Fruit fly (Drosophila melanogaster): ENCODE data around the gene CG3156.

The CG3156 gene

dm6 chrX:522357-523043 lies 34.8 kb downstream of the CG3156 start (continued):
- TF ChIP-seq lmd (GFP tag; IDR thresholded peaks at IDR 0.05): peak; percentile 84

- TF ChIP-seq CG1602 (GFP tag; optimal IDR thresholded peaks at IDR 0.05) (peak; percentile 98), CG4707 (GFP tag; optimal IDR thresholded peaks at IDR 0.05) (peak; percentile 93), CG15601 (tag; optimal IDR thresholded peaks at IDR 0.05) (peak; percentile 98), Hand (GFP tag; optimal IDR thresholded peaks at IDR 0.05) (peak; percentile 99), slbo (GFP tag; IDR thresholded peaks at IDR 0.05) (peak; percentile 99), Kr (GFP tag; optimal IDR thresholded peaks at IDR 0.05) (peak; percentile 89), TFAM (GFP tag; optimal IDR thresholded peaks at IDR 0.05) (peak; percentile 91), CG8478 (optimal IDR thresholded peaks at IDR 0.05) (no peak), CG6654 (GFP tag; optimal IDR thresholded peaks at IDR 0.05) (peak; percentile 91), usp (GFP tag; optimal IDR thresholded peaks at IDR 0.05) (no peak), sens-2 (GFP tag; IDR thresholded peaks at IDR 0.05) (peak; percentile 94), h (optimal IDR thresholded peaks at IDR 0.05) (no peak), bcd (GFP tag; optimal IDR thresholded peaks at IDR 0.05) (peak; percentile 98), MTF-1 (GFP tag; optimal IDR thresholded peaks at IDR 0.05; ENCODE audit: borderline replicate concordance) (peak; percentile 94), CG12744 (GFP tag; optimal IDR thresholded peaks at IDR 0.05) (peak; percentile 95), CG4404 (GFP tag; IDR thresholded peaks at IDR 0.05) (peak; percentile 99), exex (tag; optimal IDR thresholded peaks at IDR 0.05) (peak; percentile 95), CG7556 (GFP tag; optimal IDR thresholded peaks at IDR 0.05) (peak; percentile 99), CG15696 (tag; optimal IDR thresholded peaks at IDR 0.05) (peak; percentile 99), br (optimal IDR thresholded peaks at IDR 0.05) (no peak), CG7839 (tag; optimal IDR thresholded peaks at IDR 0.05) (peak; percentile 99), HLHmδ (GFP tag; optimal IDR thresholded peaks at IDR 0.05) (no peak), en (GFP tag; optimal IDR thresholded peaks at IDR 0.05) (peak; percentile 88), CG10267 (tag; optimal IDR thresholded peaks at IDR 0.05) (peak; percentile 97), CG8388 (GFP tag; optimal IDR thresholded peaks at IDR 0.05) (peak; percentile 98), Aef1 (GFP tag; IDR thresholded peaks at IDR 0.05) (peak; percentile 98), otp (GFP tag; IDR thresholded peaks at IDR 0.05) (peak; percentile 98), Scr (GFP tag; IDR thresholded peaks at IDR 0.05; ENCODE audit: partially characterized antibody) (peak; percentile 10; the same call in 1 of the 2 replicates), CG14710 (tag; optimal IDR thresholded peaks at IDR 0.05) (peak; percentile 98), CG8089 (GFP tag; optimal IDR thresholded peaks at IDR 0.05) (peak; percentile 94), wor (GFP tag; IDR thresholded peaks at IDR 0.05) (peak; percentile 97), lov (optimal IDR thresholded peaks at IDR 0.05) (no peak), lov (GFP tag; IDR thresholded peaks at IDR 0.05) (peak; percentile 95), CG7357 (GFP tag; IDR thresholded peaks at IDR 0.05) (peak; percentile 94), CG10543 (GFP tag; optimal IDR thresholded peaks at IDR 0.05) (peak; percentile 100), ap (GFP tag; IDR thresholded peaks at IDR 0.05) (peak; percentile 96), dmrt11E (tag; optimal IDR thresholded peaks at IDR 0.05) (peak; percentile 98), CG17186 (GFP tag; optimal IDR thresholded peaks at IDR 0.05) (peak; percentile 91), Pdp1 (GFP tag; optimal IDR thresholded peaks at IDR 0.05) (peak; percentile 96 to 98), Max (GFP tag; optimal IDR thresholded peaks at IDR 0.05) (peak; percentile 97), ATbp (GFP tag; optimal IDR thresholded peaks at IDR 0.05) (peak; percentile 98), CG6254 (GFP tag; optimal IDR thresholded peaks at IDR 0.05) (peak; percentile 96), CG10274 (GFP tag; optimal IDR thresholded peaks at IDR 0.05) (peak; percentile 92), Sry-β (GFP tag; optimal IDR thresholded peaks at IDR 0.05) (peak; percentile 61), cwo (GFP tag; optimal IDR thresholded peaks at IDR 0.05) (peak; percentile 98), Sox100B (GFP tag; optimal IDR thresholded peaks at IDR 0.05) (peak; percentile 98)
Measured at dm6 chrX:523179-523851, 35.6 kb downstream of the CG3156 start, which contains the start of gene elav. Gene elav, minus strand, starts transcription at chrX:523226.

Measured in whole organism, embryonic.